Worm (Caenorhabditis elegans) whole organism, L4 larva: ENCODE results near the gene C33F10.8.

Experiments
- F10B5.3 ChIP-seq: sonication (generic microtip); optimal IDR thresholded peaks from 2 replicates; lab custom pipeline; 2016; ENCODE audit warnings: mild to moderate bottlenecking, missing genetic modification characterization, missing compliant biosample characterization
- arid-1 ChIP-seq: fragments of 200-800 bp; sonication (Bioruptor generic); conservative IDR thresholded peaks from 2 replicates; pipeline ENCODE4 v1.3.6; 2022; ENCODE audit warnings: missing genetic modification reagents, missing genetic modification characterization, missing compliant biosample characterization
- attf-4 ChIP-seq: sonication (generic microtip); optimal IDR thresholded peaks from 3 replicates; lab custom pipeline; 2017; ENCODE audit warnings: missing biosample characterization, missing genetic modification characterization
- egl-27 ChIP-seq: sonication (generic microtip); optimal IDR thresholded peaks from 3 replicates; lab custom pipeline; 2017; ENCODE audit warnings: missing biosample characterization, missing genetic modification reagents, missing genetic modification characterization
- lin-38 ChIP-seq: fragments of 200-800 bp; sonication (Bioruptor generic); IDR thresholded peaks from 2 replicates; pipeline ENCODE4 v1.3.6; 2022; ENCODE audit warnings: missing genetic modification reagents, missing genetic modification characterization, missing compliant biosample characterization
- nhr-77 ChIP-seq: fragments of 150-350 bp; optimal IDR thresholded peaks from 2 replicates; lab custom pipeline; 2014; ENCODE audit warnings: missing biosample characterization, missing genetic modification characterization
- php-3 ChIP-seq: fragments of 200-800 bp; sonication (Bioruptor generic); IDR thresholded peaks from 2 replicates; pipeline ENCODE4 v1.3.6; 2022; ENCODE audit warnings: missing genetic modification reagents, missing genetic modification characterization, missing compliant biosample characterization
- sdz-12 ChIP-seq: fragments of 200-800 bp; sonication (Bioruptor generic); optimal IDR thresholded peaks from 2 replicates; lab custom pipeline; 2018; ENCODE audit warnings: mild to moderate bottlenecking, missing genetic modification characterization, missing compliant biosample characterization
- spr-1 ChIP-seq: sonication (generic microtip); optimal IDR thresholded peaks from 2 replicates; lab custom pipeline; 2016; ENCODE audit warnings: mild to moderate bottlenecking, missing genetic modification characterization, missing compliant biosample characterization
- tag-97 ChIP-seq: fragments of 200-800 bp; sonication (Bioruptor generic); IDR thresholded peaks from 2 replicates; pipeline ENCODE4 v1.3.6; 2022; ENCODE audit warnings: missing genetic modification characterization, missing compliant biosample characterization
- unc-62 ChIP-seq, 3 experiments: fragments of 150-350 bp in 1 of 3; sonication (generic microtip); optimal IDR thresholded peaks in 2 of 3; peaks in 1 of 3; 1 replicate in 1 of 3; 2 replicates in 2 of 3; lab custom pipeline; 2014 to 2017; ENCODE audit warnings: missing biosample characterization in 3 of 3, missing genetic modification characterization in 3 of 3, missing genetic modification reagents in 3 of 3, missing genotype in 1 of 3
- ztf-11 ChIP-seq: fragments of 150-350 bp; optimal IDR thresholded peaks from 2 replicates; lab custom pipeline; 2014; ENCODE audit warnings: missing biosample characterization, missing genetic modification characterization

DNA sequence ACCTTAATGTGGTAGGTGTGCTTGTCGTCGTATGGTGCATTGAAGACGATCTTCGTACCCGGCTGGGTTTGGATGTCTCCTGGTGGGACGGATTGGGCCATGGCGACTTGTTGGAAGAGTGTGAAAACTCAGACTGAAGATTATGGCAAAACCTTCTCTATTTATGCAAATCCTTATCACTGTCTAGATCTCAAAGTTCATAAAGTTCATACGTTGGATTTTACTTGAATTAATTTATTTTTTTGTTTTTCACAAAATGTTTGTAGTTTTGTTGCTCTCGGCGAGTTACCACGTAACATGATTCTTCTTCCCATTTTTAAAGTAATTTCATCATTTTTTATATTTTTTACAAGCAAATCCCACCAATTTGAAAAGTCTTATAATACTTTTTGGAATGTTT, 38.9 kb downstream of the C33F10.8 start, which contains the start of gene msp-3:
- TF ChIP-seq lin-38 (GFP tag; lab: Robert Waterston, UW): no peak
- no peak for TF ChIP-seq php-3 (GFP tag; lab: Robert Waterston, UW)
- TF ChIP-seq arid-1 (GFP tag; lab: Robert Waterston, UW): no peak
- TF ChIP-seq tag-97 (GFP tag; lab: Robert Waterston, UW): no peak
- TF ChIP-seq sdz-12: no peak
- TF ChIP-seq unc-62 (GFP tag; optimal IDR thresholded peaks at IDR 0.05 in 1 of 2; lab: Kevin White, UChicago): no peak
- no peak for TF ChIP-seq unc-62 (tag; optimal IDR thresholded peaks at IDR 0.05; lab: Kevin White, UChicago)
- TF ChIP-seq F10B5.3: no peak
- no peak for TF ChIP-seq ztf-11 (tag; lab: Kevin White, UChicago)
- TF ChIP-seq nhr-77 (tag; lab: Kevin White, UChicago): no peak
- no peak for TF ChIP-seq spr-1 (tag; lab: Kevin White, UChicago)
- TF ChIP-seq attf-4 (tag; lab: Kevin White, UChicago): no peak
- no peak for TF ChIP-seq egl-27 (tag; lab: Kevin White, UChicago)
